Worm (Caenorhabditis elegans): ENCODE measurements around the gene C14A6.6.

ce11 chrV:18161228-18161627 is 5.8 kb downstream of the C14A6.6 start, which contains the start of gene C14A6.13:
- TF ChIP-seq him-1 (tag; optimal IDR thresholded peaks at IDR 0.05) (no peak), dao-5 (tag; optimal IDR thresholded peaks at IDR 0.05) (no peak)

All from whole organism, L4/young adult.